Fruit fly (Drosophila melanogaster): Measurements from ENCODE around the gene CG14879.

Gene CG14879

dm6 chr3R:16355393-16355943, 6.4 kb upstream of the CG14879 start (continued):
- TF ChIP-seq CG7745 (tag; optimal IDR thresholded peaks at IDR 0.05) (no peak), Antp (GFP tag; optimal IDR thresholded peaks at IDR 0.05) (peak; percentile 64), CG43689 (GFP tag; IDR thresholded peaks at IDR 0.05) (no peak), tup (GFP tag; optimal IDR thresholded peaks at IDR 0.05) (no peak), slp2 (GFP tag; optimal IDR thresholded peaks at IDR 0.05) (no peak), CG3726 (GFP tag; IDR thresholded peaks at IDR 0.05) (no peak), PHDP (tag; optimal IDR thresholded peaks at IDR 0.05) (peak; percentile 45), CG10959 (GFP tag; IDR thresholded peaks at IDR 0.05) (no peak), gfzf (GFP tag; optimal IDR thresholded peaks at IDR 0.05) (no peak), al (GFP tag; IDR thresholded peaks at IDR 0.05) (peak; percentile 48; the same call in 1 of the 2 replicates), CG8089 (GFP tag; optimal IDR thresholded peaks at IDR 0.05) (no peak), ken (GFP tag; IDR thresholded peaks at IDR 0.05) (peak; percentile 40; the same call in 1 of the 3 replicates), CG1603 (tag; optimal IDR thresholded peaks at IDR 0.05) (no peak), CG34422 (GFP tag; IDR thresholded peaks at IDR 0.05) (no peak), Sry-δ (GFP tag; optimal IDR thresholded peaks at IDR 0.05) (no peak), Ets97D (GFP tag; optimal IDR thresholded peaks at IDR 0.05) (no peak), CG11696 (GFP tag; IDR thresholded peaks at IDR 0.05) (0 out of 2 replicates have a peak, but pooled peaks have one; percentile 45), CG4730 (GFP tag; IDR thresholded peaks at IDR 0.05) (no peak), CG31388 (GFP tag; optimal IDR thresholded peaks at IDR 0.05) (no peak), vnd (GFP tag; IDR thresholded peaks at IDR 0.05; ENCODE audit: partially characterized antibody) (no peak), CG11085 (GFP tag; IDR thresholded peaks at IDR 0.05) (peak; percentile 59; the same call in 1 of the 2 replicates), fd3F (GFP tag; optimal IDR thresholded peaks at IDR 0.05) (peak; percentile 5), ERR (GFP tag; optimal IDR thresholded peaks at IDR 0.05) (peak; percentile 35), Six4 (GFP tag; optimal IDR thresholded peaks at IDR 0.05) (no peak), unpg (GFP tag; optimal IDR thresholded peaks at IDR 0.05) (peak; percentile 6), shn (GFP tag; optimal IDR thresholded peaks at IDR 0.05) (peak; percentile 27), D19B (GFP tag; optimal IDR thresholded peaks at IDR 0.05) (no peak), ttk (GFP tag; IDR thresholded peaks at IDR 0.05) (no peak), CG2712 (tag; optimal IDR thresholded peaks at IDR 0.05) (no peak), hth (optimal IDR thresholded peaks at IDR 0.05) (no peak), gsb (GFP tag; IDR thresholded peaks at IDR 0.05) (0 out of 2 replicates have a peak, but pooled peaks have one; percentile 14), tio (GFP tag; optimal IDR thresholded peaks at IDR 0.05) (no peak), Dek (tag; optimal IDR thresholded peaks at IDR 0.05) (peak; percentile 44), Hr78 (GFP tag; optimal IDR thresholded peaks at IDR 0.05) (peak in 1 of 2 experiments; percentile 5), BtbVII (GFP tag; optimal IDR thresholded peaks at IDR 0.05) (peak; percentile 10), trem (tag; optimal IDR thresholded peaks at IDR 0.05) (no peak), crol (GFP tag; IDR thresholded peaks at IDR 0.05) (no peak), chinmo (GFP tag; IDR thresholded peaks at IDR 0.05; ENCODE audit: partially characterized antibody) (peak; percentile 82; the same call in 2 of the 4 replicates), twi (tag; optimal IDR thresholded peaks at IDR 0.05) (no peak), CG1832 (GFP tag; optimal IDR thresholded peaks at IDR 0.05) (no peak), D (optimal IDR thresholded peaks at IDR 0.05) (no peak), D (GFP tag; optimal IDR thresholded peaks at IDR 0.05) (no peak), Drgx (GFP tag; IDR thresholded peaks at IDR 0.05) (no peak), unc-4 (GFP tag; IDR thresholded peaks at IDR 0.05; ENCODE audit: partially characterized antibody) (no peak), CG6765 (GFP tag; optimal IDR thresholded peaks at IDR 0.05) (no peak), Gsc (GFP tag; IDR thresholded peaks at IDR 0.05) (no peak), CG10462 (GFP tag; optimal IDR thresholded peaks at IDR 0.05) (no peak), HLH3B (GFP tag; IDR thresholded peaks at IDR 0.05) (0 out of 2 replicates have a peak, but pooled peaks have one; percentile 9), crc (GFP tag; optimal IDR thresholded peaks at IDR 0.05) (no peak), H15 (GFP tag; IDR thresholded peaks at IDR 0.05) (no peak), mam (GFP tag; optimal IDR thresholded peaks at IDR 0.05) (peak; percentile 70)
